Worm (Caenorhabditis elegans) whole organism, L1 larva: ENCODE data around the gene F21A3.2.

ENCODE experiments used
- C04F5.9 ChIP-seq: sonication (generic microtip); optimal IDR thresholded peaks from 2 replicates; lab custom pipeline; 2016; ENCODE audit warnings: missing genetic modification characterization, missing compliant biosample characterization
- ama-1 ChIP-seq: fragments of 150-350 bp; optimal IDR thresholded peaks from 2 replicates; lab custom pipeline; 2014
- pag-3 ChIP-seq: sonication (generic microtip); optimal IDR thresholded peaks from 2 replicates; lab custom pipeline; 2017; ENCODE audit warnings: missing genetic modification characterization, mild to moderate bottlenecking, missing compliant biosample characterization, antibody characterized with exemption, borderline replicate concordance; ENCODE audit not compliant: insufficient read depth

- TF ChIP-seq pag-3 (tag; lab: Kevin White, UChicago) (no peak), ama-1 (lab: Kevin White, UChicago) (no peak), C04F5.9 (tag; lab: Kevin White, UChicago) (no peak)
Observed at ce11 chrV:15553869-15554268, 20.1 kb upstream of the F21A3.2 start.
